Worm (Caenorhabditis elegans) whole organism, L1 larva: Measurements from ENCODE around the gene lipl-2.

Experiments
- alr-1 ChIP-seq: fragments of 200-800 bp; sonication (Bioruptor generic); optimal IDR thresholded peaks from 2 replicates; lab custom pipeline; 2018; ENCODE audit warnings: borderline replicate concordance, mild to moderate bottlenecking, missing genetic modification characterization, missing compliant biosample characterization
- aly-2 ChIP-seq: fragments of 150-350 bp; optimal IDR thresholded peaks from 2 replicates; lab custom pipeline; 2014; ENCODE audit warnings: missing biosample characterization, missing genetic modification characterization
- ama-1 ChIP-seq: fragments of 150-350 bp; optimal IDR thresholded peaks from 2 replicates; lab custom pipeline; 2014
- blmp-1 ChIP-seq: fragments of 150-350 bp; optimal IDR thresholded peaks from 2 replicates; lab custom pipeline; 2014; ENCODE audit warnings: missing biosample characterization, missing genetic modification characterization
- ceh-82 ChIP-seq, 3 experiments: fragments of 150-350 bp in 1 of 3; sonication (generic microtip) in 2 of 3; optimal IDR thresholded peaks; 2 replicates each; lab custom pipeline; 2014 to 2017; ENCODE audit warnings: missing biosample characterization in 3 of 3, missing genetic modification characterization in 3 of 3
- ces-1 ChIP-seq: fragments of 150-350 bp; optimal IDR thresholded peaks from 2 replicates; lab custom pipeline; 2014; ENCODE audit warnings: missing biosample characterization, missing genetic modification reagents, missing genetic modification characterization
- elt-2 ChIP-seq: sonication (generic microtip); optimal IDR thresholded peaks from 2 replicates; lab custom pipeline; 2016; ENCODE audit warnings: missing genetic modification characterization, mild to moderate bottlenecking, inconsistent platforms, missing compliant biosample characterization, missing genetic modification reagents
- grh-1 ChIP-seq: fragments of 200-800 bp; sonication (Bioruptor generic); IDR thresholded peaks from 2 replicates; pipeline ENCODE4 v1.3.6; 2022; ENCODE audit warnings: missing genetic modification reagents, missing genetic modification characterization, missing compliant biosample characterization
- hpl-2 ChIP-seq: fragments of 150-350 bp; optimal IDR thresholded peaks from 2 replicates; lab custom pipeline; 2014; ENCODE audit warnings: missing biosample characterization, missing genetic modification reagents, missing genetic modification characterization
- irx-1 ChIP-seq: sonication (generic microtip); optimal IDR thresholded peaks from 2 replicates; lab custom pipeline; 2016; ENCODE audit warnings: missing genetic modification characterization, missing compliant biosample characterization
- lin-14 ChIP-seq: fragments of 200-800 bp; sonication (Bioruptor generic); optimal IDR thresholded peaks from 2 replicates; lab custom pipeline; 2018; ENCODE audit warnings: mild to moderate bottlenecking, missing genetic modification characterization, moderate library complexity, missing compliant biosample characterization
- lsy-2 ChIP-seq, 2 experiments: fragments of 150-350 bp; optimal IDR thresholded peaks; 2 replicates each; lab custom pipeline; 2014; ENCODE audit warnings: missing biosample characterization in 2 of 2, missing genetic modification characterization in 2 of 2
- mab-9 ChIP-seq: fragments of 200-800 bp; sonication (Bioruptor generic); IDR thresholded peaks from 2 replicates; pipeline ENCODE4 v1.3.6; 2022; ENCODE audit warnings: missing genetic modification reagents, missing genetic modification characterization, missing compliant biosample characterization
- mdl-1 ChIP-seq, 2 experiments: fragments of 150-350 bp; optimal IDR thresholded peaks; 2 replicates each; lab custom pipeline; 2014 to 2017; ENCODE audit warnings: missing biosample characterization in 2 of 2, missing genetic modification characterization in 2 of 2, inconsistent platforms in 1 of 2
- mef-2 ChIP-seq: fragments of 150-350 bp; optimal IDR thresholded peaks from 2 replicates; lab custom pipeline; 2014; ENCODE audit warnings: missing biosample characterization, missing genetic modification characterization
- mep-1 ChIP-seq: fragments of 150-350 bp; optimal IDR thresholded peaks from 2 replicates; lab custom pipeline; 2014; ENCODE audit warnings: missing biosample characterization, missing genetic modification characterization
- nhr-12 ChIP-seq: sonication (generic microtip); optimal IDR thresholded peaks from 2 replicates; lab custom pipeline; 2017; ENCODE audit warnings: missing biosample characterization, missing genetic modification characterization
- nhr-28 ChIP-seq: fragments of 150-350 bp; optimal IDR thresholded peaks from 2 replicates; lab custom pipeline; 2014; ENCODE audit warnings: missing biosample characterization, missing genetic modification characterization
- nhr-47 ChIP-seq: sonication (generic microtip); optimal IDR thresholded peaks from 2 replicates; lab custom pipeline; 2016; ENCODE audit warnings: mild to moderate bottlenecking, missing genetic modification characterization, moderate library complexity, missing compliant biosample characterization
- nhr-77 ChIP-seq: fragments of 150-350 bp; optimal IDR thresholded peaks from 2 replicates; lab custom pipeline; 2014; ENCODE audit warnings: missing biosample characterization, missing genetic modification characterization
- nhr-84 ChIP-seq: sonication (generic microtip); optimal IDR thresholded peaks from 2 replicates; lab custom pipeline; 2017; ENCODE audit warnings: missing biosample characterization, missing genetic modification characterization
- nhr-85 ChIP-seq: sonication (generic microtip); peaks from one replicate; lab custom pipeline; 2016; ENCODE audit warnings: missing genetic modification characterization, inconsistent platforms, missing compliant biosample characterization
- pqm-1 ChIP-seq: sonication (generic microtip); optimal IDR thresholded peaks from 3 replicates; lab custom pipeline; 2017; ENCODE audit warnings: missing biosample characterization, missing genetic modification characterization
- rnt-1 ChIP-seq: sonication (generic microtip); optimal IDR thresholded peaks from 2 replicates; lab custom pipeline; 2016; ENCODE audit warnings: mild to moderate bottlenecking, missing genetic modification characterization, moderate library complexity, missing compliant biosample characterization
- skn-1 ChIP-seq: fragments of 150-350 bp; optimal IDR thresholded peaks from 2 replicates; lab custom pipeline; 2014; ENCODE audit warnings: missing biosample characterization, missing genetic modification characterization
- snpc-4 ChIP-seq: fragments of 150-350 bp; optimal IDR thresholded peaks from 2 replicates; lab custom pipeline; 2014; ENCODE audit warnings: missing biosample characterization, missing genetic modification characterization
- snu-23 ChIP-seq: sonication (generic microtip); optimal IDR thresholded peaks from 2 replicates; lab custom pipeline; 2016; ENCODE audit warnings: missing genetic modification characterization, missing compliant biosample characterization
- sup-37 ChIP-seq: fragments of 200-800 bp; sonication (Bioruptor generic); optimal IDR thresholded peaks from 2 replicates; lab custom pipeline; 2018; ENCODE audit warnings: mild to moderate bottlenecking, missing genetic modification characterization, missing compliant biosample characterization
- tlp-1 ChIP-seq: fragments of 150-350 bp; optimal IDR thresholded peaks from 2 replicates; lab custom pipeline; 2014; ENCODE audit warnings: missing biosample characterization, missing genetic modification characterization
- unc-130 ChIP-seq: fragments of 150-350 bp; optimal IDR thresholded peaks from 2 replicates; lab custom pipeline; 2017; ENCODE audit warnings: missing biosample characterization, missing genetic modification characterization, inconsistent platforms
- unc-62 ChIP-seq: fragments of 150-350 bp; optimal IDR thresholded peaks from 2 replicates; lab custom pipeline; 2014; ENCODE audit warnings: missing biosample characterization, missing genetic modification reagents, missing genetic modification characterization
- unc-86 ChIP-seq: sonication (generic microtip); optimal IDR thresholded peaks from 2 replicates; lab custom pipeline; 2016; ENCODE audit warnings: missing genetic modification characterization, missing compliant biosample characterization
- unc-98 ChIP-seq: fragments of 200-800 bp; sonication (Bioruptor generic); IDR thresholded peaks from 2 replicates; pipeline ENCODE4 v1.3.6; 2022; ENCODE audit warnings: missing genetic modification characterization, missing compliant biosample characterization
- vab-15 ChIP-seq: sonication (generic microtip); optimal IDR thresholded peaks from 2 replicates; lab custom pipeline; 2017; ENCODE audit warnings: missing genotype, mild to moderate bottlenecking, missing genetic modification characterization, missing compliant biosample characterization
- xbp-1 ChIP-seq: sonication (generic microtip); optimal IDR thresholded peaks from 2 replicates; lab custom pipeline; 2016; ENCODE audit warnings: missing genetic modification characterization, missing compliant biosample characterization
- zip-4 ChIP-seq: fragments of 200-800 bp; sonication (Bioruptor generic); optimal IDR thresholded peaks from 2 replicates; lab custom pipeline; 2018; ENCODE audit warnings: mild to moderate bottlenecking, missing genetic modification characterization, moderate library complexity, missing compliant biosample characterization
- ztf-11 ChIP-seq, 2 experiments: sonication (generic microtip); optimal IDR thresholded peaks; 2 replicates each; lab custom pipeline; 2016 to 2017; ENCODE audit warnings: missing genetic modification characterization in 2 of 2, missing biosample characterization in 1 of 2, missing compliant biosample characterization in 1 of 2
- ztf-4 ChIP-seq: fragments of 150-350 bp; optimal IDR thresholded peaks from 2 replicates; lab custom pipeline; 2014; ENCODE audit warnings: missing biosample characterization, missing genetic modification characterization

Gene lipl-2

ce11 chrV:9755725-9756124 lies 35.6 kb upstream of the lipl-2 start, which contains the start of gene F58E6.8:
TSS of gene F58E6.8 (minus strand) at chrV:9755825.
- TF ChIP-seq rnt-1 (tag; lab: Kevin White, UChicago): no peak
- TF ChIP-seq unc-86: no peak
- TF ChIP-seq nhr-84 (tag; lab: Kevin White, UChicago): no peak
- TF ChIP-seq unc-130 (tag; lab: Kevin White, UChicago): no peak
- TF ChIP-seq nhr-77 (tag; lab: Kevin White, UChicago): no peak
- TF ChIP-seq unc-62: no peak
- TF ChIP-seq mef-2 (tag; lab: Kevin White, UChicago): no peak
- TF ChIP-seq irx-1 (tag; lab: Kevin White, UChicago): no peak
- TF ChIP-seq lsy-2 (tag; optimal IDR thresholded peaks at IDR 0.05; lab: Kevin White, UChicago): no peak
- TF ChIP-seq ceh-82 (tag; optimal IDR thresholded peaks at IDR 0.05; lab: Kevin White, UChicago): no peak
- TF ChIP-seq skn-1 (tag; lab: Kevin White, UChicago): no peak
- no peak for TF ChIP-seq mab-9

- TF ChIP-seq vab-15 (tag; lab: Kevin White, UChicago): no peak
- no peak for TF ChIP-seq unc-98 (GFP tag; lab: Robert Waterston, UW)
- peak; percentile 2 for TF ChIP-seq pqm-1 (tag; lab: Kevin White, UChicago)
- TF ChIP-seq tlp-1: no peak
- TF ChIP-seq elt-2: peak; percentile 87
- TF ChIP-seq grh-1 (GFP tag; lab: Robert Waterston, UW): no peak
- TF ChIP-seq snu-23 (GFP tag; lab: Kevin White, UChicago): no peak
Measured at ce11 chrV:9756242-9756641, 35.1 kb upstream of the lipl-2 start, which contains the start of gene hrg-3. TSS of gene hrg-3 (plus strand) at chrV:9756468.

ce11 chrV:9757884-9758283 lies 33.5 kb upstream of the lipl-2 start, which contains the start of gene F58E6.11:
TSS of gene F58E6.11 (minus strand) at chrV:9757984.
- TF ChIP-seq ces-1 (GFP tag; lab: Kevin White, UChicago) (no peak), xbp-1 (tag; lab: Kevin White, UChicago) (no peak), ceh-82 (tag; optimal IDR thresholded peaks at IDR 0.05; lab: Kevin White, UChicago) (no peak), nhr-47 (no peak), nhr-12 (tag; lab: Kevin White, UChicago) (no peak), alr-1 (tag; lab: Kevin White, UChicago) (no peak), aly-2 (tag; lab: Kevin White, UChicago) (no peak), zip-4 (GFP tag; lab: Kevin White, UChicago) (no peak), hpl-2 (GFP tag; lab: Kevin White, UChicago) (no peak), ztf-4 (no peak), sup-37 (no peak), ztf-11 (tag; optimal IDR thresholded peaks at IDR 0.05; lab: Kevin White, UChicago) (no peak), nhr-77 (tag; lab: Kevin White, UChicago) (no peak), snpc-4 (tag; lab: Kevin White, UChicago) (no peak), nhr-85 (tag; lab: Kevin White, UChicago) (no peak), nhr-28 (tag; lab: Kevin White, UChicago) (no peak)

- TF ChIP-seq ceh-82 (tag; optimal IDR thresholded peaks at IDR 0.05; lab: Kevin White, UChicago): no peak
- peak; percentile 62 for TF ChIP-seq lin-14 (GFP tag; lab: Kevin White, UChicago)
- TF ChIP-seq mep-1 (tag; lab: Kevin White, UChicago): no peak
- no peak for TF ChIP-seq ama-1 (lab: Kevin White, UChicago)
- peak; percentile 96 for TF ChIP-seq blmp-1
- TF ChIP-seq mdl-1 (tag; optimal IDR thresholded peaks at IDR 0.05; lab: Kevin White, UChicago): no peak
Measured at ce11 chrV:9758437-9758836, 32.9 kb upstream of the lipl-2 start.
